Worm (Caenorhabditis elegans) whole organism, mixed stage, embryonic: ENCODE measurements around the gene R102.6.

ENCODE experiments used
- bed-3 ChIP-seq: fragments of 200-800 bp; sonication (Bioruptor generic); optimal IDR thresholded peaks from 3 replicates; lab custom pipeline; 2018; ENCODE audit warnings: mild to moderate bottlenecking, missing genetic modification characterization, moderate library complexity, missing compliant biosample characterization
- ceh-39 ChIP-seq: fragments of 150-350 bp; optimal IDR thresholded peaks from 2 replicates; lab custom pipeline; 2014; ENCODE audit warnings: missing biosample characterization, missing genetic modification characterization
- ceh-43 ChIP-seq: fragments of 200-800 bp; sonication (Bioruptor generic); optimal IDR thresholded peaks from 2 replicates; lab custom pipeline; 2018; ENCODE audit warnings: mild to moderate bottlenecking, missing genetic modification characterization, moderate library complexity, missing compliant biosample characterization
- drap-1 ChIP-seq: fragments of 200-800 bp; sonication (Bioruptor generic); optimal IDR thresholded peaks from 3 replicates; lab custom pipeline; 2018; ENCODE audit warnings: mild to moderate bottlenecking, missing genetic modification characterization, missing compliant biosample characterization
- elt-3 ChIP-seq: fragments of 150-350 bp; optimal IDR thresholded peaks from 2 replicates; lab custom pipeline; 2014; ENCODE audit warnings: missing biosample characterization, missing genetic modification characterization
- ham-2 ChIP-seq: fragments of 200-800 bp; sonication (Bioruptor generic); optimal IDR thresholded peaks from 2 replicates; lab custom pipeline; 2018; ENCODE audit warnings: mild to moderate bottlenecking, missing genetic modification characterization, missing compliant biosample characterization
- hlh-1 ChIP-seq: fragments of 150-350 bp; optimal IDR thresholded peaks from 2 replicates; lab custom pipeline; 2014; ENCODE audit warnings: missing biosample characterization, missing genetic modification reagents, missing genetic modification characterization
- nhr-12 ChIP-seq: fragments of 150-350 bp; optimal IDR thresholded peaks from 2 replicates; lab custom pipeline; 2014; ENCODE audit warnings: missing biosample characterization, missing genetic modification characterization
- nhr-237 ChIP-seq: fragments of 150-350 bp; optimal IDR thresholded peaks from 2 replicates; lab custom pipeline; 2014; ENCODE audit warnings: missing biosample characterization, missing genetic modification characterization
- unc-120 ChIP-seq: sonication (generic microtip); optimal IDR thresholded peaks from 2 replicates; lab custom pipeline; 2017; ENCODE audit warnings: missing genetic modification characterization, missing compliant biosample characterization; ENCODE audit not compliant: poor library complexity, severe bottlenecking
- unc-39 ChIP-seq: fragments of 150-350 bp; optimal IDR thresholded peaks from 2 replicates; lab custom pipeline; 2014; ENCODE audit warnings: missing biosample characterization, missing genetic modification characterization
- ztf-11 ChIP-seq: fragments of 150-350 bp; optimal IDR thresholded peaks from 2 replicates; lab custom pipeline; 2014; ENCODE audit warnings: missing biosample characterization, missing genetic modification characterization

DNA sequence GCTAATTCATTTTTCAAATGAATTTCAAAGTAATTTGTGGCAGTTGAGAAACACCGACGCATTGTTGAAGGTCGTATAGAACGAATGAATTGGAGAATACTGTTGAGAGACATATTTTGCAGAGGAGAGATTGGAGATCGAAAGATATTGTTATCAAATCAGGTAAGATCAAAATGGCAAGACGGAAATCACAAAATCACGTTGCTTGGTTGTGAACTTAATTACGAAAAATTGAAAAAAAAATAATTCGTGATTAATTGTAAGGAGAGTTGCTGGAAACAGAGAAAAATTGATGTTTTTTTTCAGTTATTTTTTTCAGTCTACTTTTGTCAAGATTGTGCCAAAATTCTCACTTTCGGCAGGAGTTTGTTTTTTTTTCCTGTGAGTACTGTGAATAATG lies 44.1 kb upstream of the R102.6 start, which contains the start of gene T25B9.1:
- TF ChIP-seq ztf-11 (tag; lab: Kevin White, UChicago) (no peak), bed-3 (GFP tag; lab: Kevin White, UChicago) (no peak), hlh-1 (no peak), elt-3 (no peak), drap-1 (GFP tag; lab: Kevin White, UChicago) (no peak), ceh-43 (GFP tag; lab: Kevin White, UChicago) (no peak), nhr-237 (no peak), unc-120 (no peak), nhr-12 (tag; lab: Kevin White, UChicago) (no peak), unc-39 (tag; lab: Kevin White, UChicago) (no peak), ceh-39 (tag; lab: Kevin White, UChicago) (no peak), ham-2 (GFP tag; lab: Kevin White, UChicago) (no peak)
